Fruit fly (Drosophila melanogaster) S2 (cell line): ENCODE results near the gene Ost48.

Source experiments
- CG8478 ChIP-seq: fragments of >200 bp; optimal IDR thresholded peaks from 2 replicates; lab custom pipeline; 2018
- CTCF ChIP-seq, 2 experiments: fragments of >200 bp; optimal IDR thresholded peaks; 2 replicates each; lab custom pipeline; 2018

Gene Ost48

dm6 chrX:9158366-9158765 is at the start of gene Ost48, which contains the start of gene Dlip1:
TSS of gene Ost48 (minus strand) at chrX:9158515.
TSS of gene Dlip1 (plus strand) at chrX:9158622.
- TF ChIP-seq CG8478 (lab: Kevin White, UChicago) = no peak
- no peak for TF ChIP-seq CTCF (optimal IDR thresholded peaks at IDR 0.05; lab: Kevin White, UChicago)

- no peak for TF ChIP-seq CG8478 (lab: Kevin White, UChicago)
- no peak for TF ChIP-seq CTCF (optimal IDR thresholded peaks at IDR 0.05; lab: Kevin White, UChicago)
Measured at dm6 chrX:9201866-9202681, 43.8 kb upstream of the Ost48 start.

- no peak for TF ChIP-seq CG8478 (lab: Kevin White, UChicago)
- no peak for TF ChIP-seq CTCF (optimal IDR thresholded peaks at IDR 0.05; lab: Kevin White, UChicago)
Measured at dm6 chrX:9201080-9201479, 42.8 kb upstream of the Ost48 start.

- no peak for TF ChIP-seq CG8478 (lab: Kevin White, UChicago)
- TF ChIP-seq CTCF (optimal IDR thresholded peaks at IDR 0.05; lab: Kevin White, UChicago) = no peak
Measured at dm6 chrX:9200234-9200633, 41.9 kb upstream of the Ost48 start.

dm6 chrX:9196362-9196761 is 38.0 kb upstream of the Ost48 start, which contains the start of gene CG12118:
TSS of gene CG12118 (minus strand) at chrX:9196414.
- TF ChIP-seq CTCF (optimal IDR thresholded peaks at IDR 0.05; lab: Kevin White, UChicago) (no peak), CG8478 (lab: Kevin White, UChicago) (no peak)

dm6 chrX:9195311-9195710 is 37.0 kb upstream of the Ost48 start:
- TF ChIP-seq CTCF (optimal IDR thresholded peaks at IDR 0.05; lab: Kevin White, UChicago) = no peak
- TF ChIP-seq CG8478 (lab: Kevin White, UChicago) = no peak

- no peak for TF ChIP-seq CG8478 (lab: Kevin White, UChicago)
- no peak for TF ChIP-seq CTCF (optimal IDR thresholded peaks at IDR 0.05; lab: Kevin White, UChicago)
Measured at dm6 chrX:9193604-9194003, 35.3 kb upstream of the Ost48 start, which contains the start of gene CG12106. TSS of gene CG12106 (plus strand) at chrX:9193898.

- TF ChIP-seq CTCF (optimal IDR thresholded peaks at IDR 0.05; lab: Kevin White, UChicago) (no peak), CG8478 (lab: Kevin White, UChicago) (no peak)
Measured at dm6 chrX:9192429-9192828, 34.1 kb upstream of the Ost48 start, which contains the start of gene CG12056. TSS of gene CG12056 (plus strand) at chrX:9192669.

- no peak for TF ChIP-seq CTCF (optimal IDR thresholded peaks at IDR 0.05; lab: Kevin White, UChicago)
- no peak for TF ChIP-seq CG8478 (lab: Kevin White, UChicago)
Measured at dm6 chrX:9191357-9191756, 33.0 kb upstream of the Ost48 start, which contains the start of gene CG12057. TSS of gene CG12057 (plus strand) at chrX:9191657.

dm6 chrX:9190555-9191184 is 32.4 kb upstream of the Ost48 start, which contains the start of gene CG12115:
TSS of gene CG12115 (minus strand) at chrX:9190605.
- no peak for TF ChIP-seq CG8478 (lab: Kevin White, UChicago)
- no peak for TF ChIP-seq CTCF (optimal IDR thresholded peaks at IDR 0.05; lab: Kevin White, UChicago)

dm6 chrX:9187429-9187828 is 29.1 kb upstream of the Ost48 start:
- TF ChIP-seq CG8478 (lab: Kevin White, UChicago) = no peak
- TF ChIP-seq CTCF (optimal IDR thresholded peaks at IDR 0.05; lab: Kevin White, UChicago) = no peak

dm6 chrX:9168273-9168672 is 10.0 kb upstream of the Ost48 start:
- TF ChIP-seq CTCF (optimal IDR thresholded peaks at IDR 0.05; lab: Kevin White, UChicago) (no peak), CG8478 (lab: Kevin White, UChicago) (no peak)

- TF ChIP-seq CTCF (optimal IDR thresholded peaks at IDR 0.05; lab: Kevin White, UChicago) = no peak
- no peak for TF ChIP-seq CG8478 (lab: Kevin White, UChicago)
Measured at dm6 chrX:9164510-9165506, 6.5 kb upstream of the Ost48 start.
